Worm (Caenorhabditis elegans): Measurements from ENCODE around the gene Y79H2A.2.
A peak's percentile ranks its signal among the peaks of the same experiment; 100 is the strongest.

Gene Y79H2A.2

DNA sequence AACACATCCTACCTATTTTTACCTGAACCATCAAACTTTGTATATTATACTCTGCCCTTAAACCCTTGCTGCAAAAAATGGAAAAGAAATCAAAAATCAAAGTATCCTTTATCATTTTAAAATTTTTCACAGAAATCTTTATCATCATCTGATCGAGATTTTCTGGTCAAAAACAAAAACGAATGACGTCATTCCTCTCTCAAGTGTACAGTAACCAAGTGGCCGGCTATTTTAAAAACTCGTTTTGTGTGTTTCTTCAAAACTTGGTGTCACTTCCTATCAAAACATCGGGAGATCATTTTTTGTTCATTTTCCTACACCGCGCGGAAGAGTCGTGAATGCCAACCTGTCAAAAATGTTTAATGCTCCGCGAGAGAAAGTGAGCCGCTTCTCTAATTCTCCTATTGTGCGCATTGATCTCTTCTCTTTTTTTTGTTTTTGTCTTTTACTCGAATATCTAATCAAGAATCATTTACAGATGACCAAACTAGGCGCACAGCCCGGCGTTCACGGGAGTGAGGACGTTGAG, 10.4 kb downstream of the Y79H2A.2 start, which contains the start of gene brp-1:
TSS of gene brp-1 (plus strand) at position 479 of the 529 bp plus-strand sequence.
- TF ChIP-seq nhr-84 (tag; optimal IDR thresholded peaks at IDR 0.05): no peak
- TF ChIP-seq mef-2 (tag; optimal IDR thresholded peaks at IDR 0.05): no peak
- no peak for TF ChIP-seq sptf-1 (tag; optimal IDR thresholded peaks at IDR 0.05)
- no peak for TF ChIP-seq efl-1 (optimal IDR thresholded peaks at IDR 0.05)
- no peak for TF ChIP-seq efl-1 (GFP tag; optimal IDR thresholded peaks at IDR 0.05 in 1 of 2)
- TF ChIP-seq hlh-4 (tag; optimal IDR thresholded peaks at IDR 0.05): no peak
- peak in 2 of 6 experiments; percentile 57 to 89 for TF ChIP-seq elt-3 (tag; optimal IDR thresholded peaks at IDR 0.05)
- TF ChIP-seq fkh-8 (tag; optimal IDR thresholded peaks at IDR 0.05): no peak
- TF ChIP-seq nhr-71 (tag; optimal IDR thresholded peaks at IDR 0.05): peak; percentile 20
- TF ChIP-seq zag-1 (tag; optimal IDR thresholded peaks at IDR 0.05): no peak
- peak in 1 of 2 experiments; percentile 80 for TF ChIP-seq lsy-2 (tag; optimal IDR thresholded peaks at IDR 0.05)
- TF ChIP-seq xbp-1 (tag; optimal IDR thresholded peaks at IDR 0.05): peak; percentile 9
- TF ChIP-seq ama-1 (optimal IDR thresholded peaks at IDR 0.05): no peak
- no peak for TF ChIP-seq nhr-237 (tag; optimal IDR thresholded peaks at IDR 0.05)
- TF ChIP-seq Y116A8C.19 (tag; optimal IDR thresholded peaks at IDR 0.05; ENCODE audit: borderline replicate concordance): no peak
- no peak for TF ChIP-seq hlh-17 (GFP tag; optimal IDR thresholded peaks at IDR 0.05; ENCODE audit: borderline replicate concordance)
- no peak for TF ChIP-seq ceh-82 (tag; optimal IDR thresholded peaks at IDR 0.05)
- TF ChIP-seq hpl-2 (GFP tag; optimal IDR thresholded peaks at IDR 0.05): no peak
- TF ChIP-seq egl-13 (tag; optimal IDR thresholded peaks at IDR 0.05): no peak
- no peak for TF ChIP-seq rnt-1 (tag; optimal IDR thresholded peaks at IDR 0.05)
- TF ChIP-seq unc-86 (tag; optimal IDR thresholded peaks at IDR 0.05): no peak
- TF ChIP-seq zip-4 (GFP tag; optimal IDR thresholded peaks at IDR 0.05): no peak
- TF ChIP-seq aly-2 (tag; optimal IDR thresholded peaks at IDR 0.05): no peak
- peak; percentile 42 for TF ChIP-seq snu-23 (GFP tag; optimal IDR thresholded peaks at IDR 0.05)
- TF ChIP-seq nhr-85 (tag): peak; percentile 91
- TF ChIP-seq nhr-19 (GFP tag; conservative IDR thresholded peaks at IDR 0.05): no peak; the same call in 1 of the 2 replicates
- TF ChIP-seq pag-3 (tag; optimal IDR thresholded peaks at IDR 0.05; ENCODE audit: borderline replicate concordance, insufficient read depth): no peak
- no peak for TF ChIP-seq F16B12.6 (tag; optimal IDR thresholded peaks at IDR 0.05)
- no peak for TF ChIP-seq jun-1 (tag; optimal IDR thresholded peaks at IDR 0.05)
- no peak for TF ChIP-seq aha-1 (tag; optimal IDR thresholded peaks at IDR 0.05)
- TF ChIP-seq elt-2 (tag; optimal IDR thresholded peaks at IDR 0.05): no peak
- TF ChIP-seq unc-62 (GFP tag; optimal IDR thresholded peaks at IDR 0.05): no peak
- no peak for TF ChIP-seq dsc-1 (tag; optimal IDR thresholded peaks at IDR 0.05)
- TF ChIP-seq lin-13 (GFP tag; optimal IDR thresholded peaks at IDR 0.05): no peak
- no peak for TF ChIP-seq unc-98 (GFP tag; IDR thresholded peaks at IDR 0.05)
- TF ChIP-seq lir-3 (tag; optimal IDR thresholded peaks at IDR 0.05; ENCODE audit: poor library complexity): no peak
- no peak for TF ChIP-seq unc-130 (tag; optimal IDR thresholded peaks at IDR 0.05)
- no peak for TF ChIP-seq C04F5.9 (tag; optimal IDR thresholded peaks at IDR 0.05)
- TF ChIP-seq ceh-90 (tag; optimal IDR thresholded peaks at IDR 0.05): no peak
- TF ChIP-seq ztf-4 (tag; optimal IDR thresholded peaks at IDR 0.05): no peak
- no peak for TF ChIP-seq nhr-12 (tag; optimal IDR thresholded peaks at IDR 0.05)
- TF ChIP-seq irx-1 (tag; optimal IDR thresholded peaks at IDR 0.05): no peak
- no peak for TF ChIP-seq alr-1 (tag; optimal IDR thresholded peaks at IDR 0.05; ENCODE audit: borderline replicate concordance)
- TF ChIP-seq skn-1 (tag; optimal IDR thresholded peaks at IDR 0.05): peak; percentile 28
- peak; percentile 58 for TF ChIP-seq grh-1 (GFP tag; IDR thresholded peaks at IDR 0.05)
- TF ChIP-seq fkh-10 (GFP tag; optimal IDR thresholded peaks at IDR 0.05): no peak
- TF ChIP-seq pax-3 (tag; optimal IDR thresholded peaks at IDR 0.05): no peak
- TF ChIP-seq nhr-47 (tag; optimal IDR thresholded peaks at IDR 0.05): no peak
- no peak for TF ChIP-seq nhr-77 (tag; optimal IDR thresholded peaks at IDR 0.05)
- TF ChIP-seq lin-35 (GFP tag; optimal IDR thresholded peaks at IDR 0.05): peak in 1 of 2 experiments; percentile 58
- no peak for TF ChIP-seq mab-9 (GFP tag; IDR thresholded peaks at IDR 0.05)
- TF ChIP-seq isw-1 (GFP tag; IDR thresholded peaks at IDR 0.05): no peak
- no peak for TF ChIP-seq sox-4 (tag; optimal IDR thresholded peaks at IDR 0.05)
- no peak for TF ChIP-seq tbx-2 (tag; optimal IDR thresholded peaks at IDR 0.05)
